Fruit fly (Drosophila melanogaster): ENCODE data around the gene CG8664.

- TF ChIP-seq pdm3 (GFP tag; optimal IDR thresholded peaks at IDR 0.05) (no peak), fd59A (GFP tag; optimal IDR thresholded peaks at IDR 0.05) (no peak), CG31627 (GFP tag; optimal IDR thresholded peaks at IDR 0.05) (no peak), vri (GFP tag; optimal IDR thresholded peaks at IDR 0.05) (no peak), Gug (GFP tag; IDR thresholded peaks at IDR 0.05) (no peak), eg (GFP tag; IDR thresholded peaks at IDR 0.05) (no peak), Met (GFP tag; optimal IDR thresholded peaks at IDR 0.05) (no peak), CG10631 (GFP tag; optimal IDR thresholded peaks at IDR 0.05) (no peak), achi (GFP tag; optimal IDR thresholded peaks at IDR 0.05) (no peak), Blimp-1 (GFP tag; optimal IDR thresholded peaks at IDR 0.05) (no peak), CG11294 (GFP tag; IDR thresholded peaks at IDR 0.05) (no peak), salr (GFP tag; optimal IDR thresholded peaks at IDR 0.05) (no peak), CG3032 (tag; optimal IDR thresholded peaks at IDR 0.05) (no peak), dsx (GFP tag; optimal IDR thresholded peaks at IDR 0.05; ENCODE audit: poor library complexity, severe bottlenecking) (no peak)
Measured at dm6 chrX:17265402-17266028, 17.0 kb downstream of the CG8664 start.

Measured in whole organism, prepupa.